Fruit fly (Drosophila melanogaster): ENCODE results near the gene Mat89Ba.

The Mat89Ba gene

DNA sequence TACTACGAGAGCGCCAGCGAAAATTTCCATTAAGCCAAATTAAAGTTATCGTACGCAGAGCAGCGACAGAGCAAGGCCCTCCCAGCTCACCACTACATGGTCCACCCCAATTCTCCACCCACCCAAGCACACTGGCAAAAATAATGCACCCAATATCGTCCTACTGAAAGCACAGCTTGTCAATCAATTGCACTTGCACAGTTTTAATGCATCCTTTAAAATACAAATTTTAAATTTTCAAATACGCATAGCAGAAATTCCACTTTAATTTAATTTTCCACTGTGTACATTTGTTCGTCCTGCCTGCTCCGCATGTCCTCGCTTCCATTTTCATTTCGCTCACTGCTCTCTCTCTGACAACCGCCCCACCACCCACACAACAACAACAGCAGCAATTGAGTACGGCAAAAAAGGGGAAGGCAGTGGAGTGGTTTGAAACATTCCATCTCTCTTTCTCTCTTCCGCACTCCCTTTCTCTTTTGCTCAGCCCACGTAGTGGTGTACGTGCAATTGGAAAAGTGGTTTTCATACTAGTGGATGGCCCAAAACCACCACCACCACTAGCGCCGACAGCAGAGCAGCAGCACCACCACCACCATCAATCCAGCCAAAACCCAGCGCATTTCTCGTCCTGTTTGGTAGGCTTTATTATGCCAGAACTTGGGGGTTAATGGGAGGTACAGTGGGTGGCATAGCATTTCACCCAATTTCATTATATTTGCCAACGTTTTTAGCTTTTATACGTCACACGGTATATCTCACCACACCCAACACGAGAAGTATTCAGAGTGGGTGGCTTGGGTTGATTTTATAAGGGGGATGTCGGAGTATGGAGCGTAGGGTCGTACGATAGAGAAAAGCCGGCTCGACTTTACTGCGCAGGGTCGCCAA, 24.4 kb downstream of the Mat89Ba start (continued):
- TF ChIP-seq Hr39 (optimal IDR thresholded peaks at IDR 0.05) (no peak), ems (GFP tag; optimal IDR thresholded peaks at IDR 0.05) (peak; percentile 44), Atf-2 (GFP tag; optimal IDR thresholded peaks at IDR 0.05) (no peak), CG12942 (GFP tag; optimal IDR thresholded peaks at IDR 0.05) (peak; percentile 32), otp (GFP tag; IDR thresholded peaks at IDR 0.05) (no peak), B-H1 (GFP tag; IDR thresholded peaks at IDR 0.05) (peak; percentile 84), jing (GFP tag; optimal IDR thresholded peaks at IDR 0.05) (peak; percentile 17), D19B (GFP tag; optimal IDR thresholded peaks at IDR 0.05) (peak; percentile 62), Rx (GFP tag; IDR thresholded peaks at IDR 0.05) (peak; percentile 75), CG14014 (GFP tag; IDR thresholded peaks at IDR 0.05) (0 out of 2 replicates have a peak, but pooled peaks have one; percentile 35), CG34422 (GFP tag; IDR thresholded peaks at IDR 0.05) (peak; percentile 73; the same call in 1 of the 3 replicates), ssp (GFP tag; IDR thresholded peaks at IDR 0.05) (no peak), CG1603 (tag; optimal IDR thresholded peaks at IDR 0.05) (peak; percentile 40), Dek (tag; optimal IDR thresholded peaks at IDR 0.05) (peak; percentile 50), bigmax (GFP tag; optimal IDR thresholded peaks at IDR 0.05) (no peak), emc (GFP tag; optimal IDR thresholded peaks at IDR 0.05) (peak; percentile 68), kay (GFP tag; optimal IDR thresholded peaks at IDR 0.05) (peak; percentile 16), NK7.1 (GFP tag; optimal IDR thresholded peaks at IDR 0.05) (peak; percentile 80), oc (tag; optimal IDR thresholded peaks at IDR 0.05) (no peak), CG4328 (GFP tag; optimal IDR thresholded peaks at IDR 0.05) (peak; percentile 80), Dfd (GFP tag; optimal IDR thresholded peaks at IDR 0.05) (no peak), fd96Cb (tag; optimal IDR thresholded peaks at IDR 0.05) (peak; percentile 81), CG10543 (GFP tag; optimal IDR thresholded peaks at IDR 0.05) (peak; percentile 95), grn (GFP tag; optimal IDR thresholded peaks at IDR 0.05) (peak; percentile 17), CG13775 (GFP tag; optimal IDR thresholded peaks at IDR 0.05) (peak; percentile 43), CG17385 (GFP tag; optimal IDR thresholded peaks at IDR 0.05) (peak; percentile 69), PHDP (tag; optimal IDR thresholded peaks at IDR 0.05) (peak; percentile 52), CG17361 (GFP tag; IDR thresholded peaks at IDR 0.05) (peak; percentile 78), klu (GFP tag; IDR thresholded peaks at IDR 0.05) (peak; percentile 76), Chrac-16 (GFP tag; optimal IDR thresholded peaks at IDR 0.05) (peak; percentile 34), CG7372 (GFP tag; IDR thresholded peaks at IDR 0.05) (peak; percentile 82), BtbVII (GFP tag; optimal IDR thresholded peaks at IDR 0.05) (peak; percentile 95), chinmo (GFP tag; IDR thresholded peaks at IDR 0.05; ENCODE audit: partially characterized antibody) (0 out of 4 replicates have a peak, but pooled peaks have one; percentile 22), B-H2 (GFP tag; optimal IDR thresholded peaks at IDR 0.05) (peak; percentile 65), CG3065 (GFP tag; optimal IDR thresholded peaks at IDR 0.05) (peak; percentile 32), maf-S (GFP tag; optimal IDR thresholded peaks at IDR 0.05) (peak; percentile 41), CG18599 (GFP tag; optimal IDR thresholded peaks at IDR 0.05) (peak; percentile 99), aop (GFP tag; IDR thresholded peaks at IDR 0.05) (no peak), trh (GFP tag; optimal IDR thresholded peaks at IDR 0.05) (no peak), Atf3 (GFP tag; optimal IDR thresholded peaks at IDR 0.05) (no peak), Aef1 (GFP tag; IDR thresholded peaks at IDR 0.05) (peak; percentile 78), Drgx (GFP tag; IDR thresholded peaks at IDR 0.05) (peak; percentile 77), CG9609 (GFP tag; optimal IDR thresholded peaks at IDR 0.05) (peak; percentile 1), CG10147 (GFP tag; optimal IDR thresholded peaks at IDR 0.05) (peak; percentile 93), CG2678 (tag; optimal IDR thresholded peaks at IDR 0.05) (peak; percentile 93), disco-r (GFP tag; optimal IDR thresholded peaks at IDR 0.05) (peak; percentile 27), CG2889 (GFP tag; IDR thresholded peaks at IDR 0.05) (no peak), CG34224 (GFP tag; IDR thresholded peaks at IDR 0.05; ENCODE audit: partially characterized antibody) (no peak), CG13296 (GFP tag; optimal IDR thresholded peaks at IDR 0.05) (peak; percentile 85), lmd (GFP tag; IDR thresholded peaks at IDR 0.05) (peak; percentile 77)
